Fruit fly (Drosophila melanogaster): ENCODE results near the gene hng3.
A peak's percentile ranks its signal among the peaks of the same experiment; 100 is the strongest.

hng3 gene

DNA sequence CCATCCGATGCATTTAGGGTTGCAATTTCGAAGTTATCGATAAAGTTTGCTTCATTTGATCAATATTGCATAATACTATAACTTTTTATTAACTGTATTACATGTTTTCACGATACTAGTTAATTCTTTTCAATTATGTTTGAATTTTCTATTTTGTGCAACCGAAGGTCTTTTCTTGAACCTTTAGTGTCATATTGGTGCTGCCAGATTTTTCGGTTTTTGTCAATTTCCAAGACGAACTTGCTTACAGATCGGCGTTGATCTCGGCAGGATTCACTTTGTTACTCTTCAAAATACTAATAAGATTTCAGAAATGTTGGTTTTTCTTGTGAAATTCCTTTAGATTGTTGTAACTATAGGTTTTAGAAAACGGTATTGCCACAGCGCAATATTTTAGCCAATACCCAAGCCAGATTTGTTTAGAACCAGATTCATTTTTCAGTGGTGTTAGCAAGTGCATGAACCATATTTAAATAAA, 44.9 kb downstream of the hng3 start, which contains the start of gene CkIIalpha-i3 (continued):
- TF ChIP-seq pzg (GFP tag; optimal IDR thresholded peaks at IDR 0.05) (peak; percentile 14), CG14441 (GFP tag; IDR thresholded peaks at IDR 0.05) (no peak), Dek (tag; optimal IDR thresholded peaks at IDR 0.05) (no peak), CG30403 (GFP tag; optimal IDR thresholded peaks at IDR 0.05) (peak; percentile 2), org-1 (GFP tag; optimal IDR thresholded peaks at IDR 0.05) (no peak), sens-2 (GFP tag; IDR thresholded peaks at IDR 0.05) (no peak), Med (GFP tag) (peak; percentile 0), fd64A (GFP tag; optimal IDR thresholded peaks at IDR 0.05) (no peak), CG12744 (GFP tag; optimal IDR thresholded peaks at IDR 0.05) (no peak), CG14014 (GFP tag; IDR thresholded peaks at IDR 0.05) (no peak), Kr (GFP tag; optimal IDR thresholded peaks at IDR 0.05) (no peak), CG17361 (GFP tag; IDR thresholded peaks at IDR 0.05) (0 out of 3 replicates have a peak, but pooled peaks have one; percentile 33), CG10267 (tag; optimal IDR thresholded peaks at IDR 0.05) (peak; percentile 14), sd (tag; optimal IDR thresholded peaks at IDR 0.05) (peak; percentile 50), ac (GFP tag; optimal IDR thresholded peaks at IDR 0.05) (no peak), pnt (GFP tag; optimal IDR thresholded peaks at IDR 0.05) (peak; percentile 4), CG14710 (tag; optimal IDR thresholded peaks at IDR 0.05) (peak; percentile 47), CG4404 (GFP tag; IDR thresholded peaks at IDR 0.05) (no peak), crc (GFP tag; optimal IDR thresholded peaks at IDR 0.05) (no peak), BtbVII (GFP tag; optimal IDR thresholded peaks at IDR 0.05) (no peak), CG10654 (GFP tag; optimal IDR thresholded peaks at IDR 0.05) (no peak), Sry-δ (GFP tag; optimal IDR thresholded peaks at IDR 0.05) (peak; percentile 11), tna (GFP tag; IDR thresholded peaks at IDR 0.05; ENCODE audit: partially characterized antibody) (no peak), CG2120 (GFP tag; optimal IDR thresholded peaks at IDR 0.05) (peak; percentile 1), ase (GFP tag; IDR thresholded peaks at IDR 0.05) (no peak), nmo (GFP tag; optimal IDR thresholded peaks at IDR 0.05) (peak; percentile 38), Atf6 (GFP tag; IDR thresholded peaks at IDR 0.05) (no peak), chm (GFP tag; IDR thresholded peaks at IDR 0.05) (no peak), H15 (GFP tag; IDR thresholded peaks at IDR 0.05) (no peak), E2f2 (GFP tag; IDR thresholded peaks at IDR 0.05) (0 out of 2 replicates have a peak, but pooled peaks have one; percentile 5), CoRest (tag; optimal IDR thresholded peaks at IDR 0.05) (peak; percentile 30), Hmr (GFP tag; optimal IDR thresholded peaks at IDR 0.05) (peak; percentile 54), CG12071 (GFP tag; optimal IDR thresholded peaks at IDR 0.05) (no peak), CG8281 (tag; optimal IDR thresholded peaks at IDR 0.05) (peak; percentile 1), HmgZ (tag; optimal IDR thresholded peaks at IDR 0.05) (peak; percentile 13), CG9932 (GFP tag; IDR thresholded peaks at IDR 0.05) (no peak), CG8765 (GFP tag; IDR thresholded peaks at IDR 0.05) (no peak), CG2678 (tag; optimal IDR thresholded peaks at IDR 0.05) (no peak), CG2116 (GFP tag; optimal IDR thresholded peaks at IDR 0.05) (peak; percentile 97), vvl (GFP tag; IDR thresholded peaks at IDR 0.05) (peak; percentile 38; the same call in 1 of the 2 replicates), rib (GFP tag; IDR thresholded peaks at IDR 0.05) (no peak), Xrp1 (GFP tag; IDR thresholded peaks at IDR 0.05) (no peak), lilli (GFP tag; optimal IDR thresholded peaks at IDR 0.05) (peak; percentile 5), Sin3A (optimal IDR thresholded peaks at IDR 0.05) (peak; percentile 37), usp (GFP tag; optimal IDR thresholded peaks at IDR 0.05) (no peak), Pdp1 (GFP tag; optimal IDR thresholded peaks at IDR 0.05) (peak in 1 of 2 experiments; percentile 90), tgo (GFP tag; IDR thresholded peaks at IDR 0.05) (no peak), Ravus (GFP tag; IDR thresholded peaks at IDR 0.05) (no peak), tx (GFP tag; optimal IDR thresholded peaks at IDR 0.05) (no peak), Ets97D (GFP tag; optimal IDR thresholded peaks at IDR 0.05) (peak; percentile 18), sens (GFP tag) (peak; percentile 38), CG13894 (tag; optimal IDR thresholded peaks at IDR 0.05) (peak; percentile 68)

All from whole organism, embryonic.